Fruit fly (Drosophila melanogaster): Measurements from ENCODE around the gene Nf-YA.

- TF ChIP-seq psq (optimal IDR thresholded peaks at IDR 0.05) (no peak), ttk (optimal IDR thresholded peaks at IDR 0.05) (no peak), h (optimal IDR thresholded peaks at IDR 0.05) (no peak), insv (optimal IDR thresholded peaks at IDR 0.05) (no peak), Sin3A (optimal IDR thresholded peaks at IDR 0.05) (no peak), Myc (optimal IDR thresholded peaks at IDR 0.05) (no peak)
Measured at dm6 chr3L:9476829-9477228, 34.8 kb upstream of the Nf-YA start, which contains the start of the genes Uch-L5 and Jarid2.

Measured in Kc167 (cell line).